Fruit fly (Drosophila melanogaster): ENCODE results near the gene CG12091.

CG12091 gene

dm6 chr3L:1584781-1585180, 48.1 kb upstream of the CG12091 start (continued):
- TF ChIP-seq prd (optimal IDR thresholded peaks at IDR 0.05) (no peak), prd (GFP tag; IDR thresholded peaks at IDR 0.05) (peak; percentile 48; the same call in 2 of the 3 replicates), CG4404 (GFP tag; IDR thresholded peaks at IDR 0.05) (0 out of 2 replicates have a peak, but pooled peaks have one; percentile 18), Xrp1 (GFP tag; IDR thresholded peaks at IDR 0.05) (peak; percentile 45; the same call in 1 of the 2 replicates), Bteb2 (GFP tag; optimal IDR thresholded peaks at IDR 0.05) (no peak), CG3407 (GFP tag; optimal IDR thresholded peaks at IDR 0.05) (no peak), disco-r (GFP tag; optimal IDR thresholded peaks at IDR 0.05) (no peak), D19B (GFP tag; optimal IDR thresholded peaks at IDR 0.05) (no peak), CG18476 (GFP tag; optimal IDR thresholded peaks at IDR 0.05) (no peak), D (optimal IDR thresholded peaks at IDR 0.05) (no peak), D (GFP tag; optimal IDR thresholded peaks at IDR 0.05) (no peak), CG32767 (GFP tag; IDR thresholded peaks at IDR 0.05) (no peak), ato (GFP tag; IDR thresholded peaks at IDR 0.05; ENCODE audit: partially characterized antibody) (no peak), Opbp (GFP tag; IDR thresholded peaks at IDR 0.05; ENCODE audit: partially characterized antibody) (no peak), tup (GFP tag; optimal IDR thresholded peaks at IDR 0.05) (no peak), CG11723 (GFP tag; optimal IDR thresholded peaks at IDR 0.05) (no peak), Usf (GFP tag; optimal IDR thresholded peaks at IDR 0.05) (no peak), Dip2 (GFP tag; IDR thresholded peaks at IDR 0.05) (no peak), Myb (GFP tag; optimal IDR thresholded peaks at IDR 0.05) (no peak), CG13894 (tag; optimal IDR thresholded peaks at IDR 0.05) (no peak), CG7786 (GFP tag; optimal IDR thresholded peaks at IDR 0.05) (no peak), CG12236 (GFP tag; optimal IDR thresholded peaks at IDR 0.05) (no peak), wor (GFP tag; IDR thresholded peaks at IDR 0.05) (no peak), cato (GFP tag; optimal IDR thresholded peaks at IDR 0.05; ENCODE audit: borderline replicate concordance) (no peak), pnt (GFP tag; optimal IDR thresholded peaks at IDR 0.05) (no peak), Ada2b (GFP tag; IDR thresholded peaks at IDR 0.05) (peak; percentile 42; the same call in 1 of the 2 replicates), Fer3 (tag; optimal IDR thresholded peaks at IDR 0.05) (no peak), chif (GFP tag; optimal IDR thresholded peaks at IDR 0.05) (no peak), Deaf1 (tag; optimal IDR thresholded peaks at IDR 0.05) (no peak), nau (GFP tag; optimal IDR thresholded peaks at IDR 0.05) (no peak), Dll (GFP tag; IDR thresholded peaks at IDR 0.05; ENCODE audit: partially characterized antibody) (no peak), CG8290 (GFP tag; optimal IDR thresholded peaks at IDR 0.05) (no peak), CG8290 (tag; optimal IDR thresholded peaks at IDR 0.05) (no peak), Poxn (GFP tag; IDR thresholded peaks at IDR 0.05) (no peak), HmgD (GFP tag; optimal IDR thresholded peaks at IDR 0.05) (no peak), Hmx (GFP tag; optimal IDR thresholded peaks at IDR 0.05) (no peak), pros (GFP tag; optimal IDR thresholded peaks at IDR 0.05) (no peak), CG13424 (tag; optimal IDR thresholded peaks at IDR 0.05) (no peak), CG4820 (GFP tag; optimal IDR thresholded peaks at IDR 0.05) (peak; percentile 18), CG2199 (GFP tag; IDR thresholded peaks at IDR 0.05) (no peak), Hey (tag; optimal IDR thresholded peaks at IDR 0.05) (no peak), B-H2 (GFP tag; optimal IDR thresholded peaks at IDR 0.05) (no peak), tna (GFP tag; IDR thresholded peaks at IDR 0.05; ENCODE audit: partially characterized antibody) (no peak), Blimp-1 (GFP tag; optimal IDR thresholded peaks at IDR 0.05) (peak; percentile 43), Hmr (GFP tag; optimal IDR thresholded peaks at IDR 0.05) (no peak), otp (GFP tag; IDR thresholded peaks at IDR 0.05) (0 out of 3 replicates have a peak, but pooled peaks have one; percentile 15), eyg (GFP tag; optimal IDR thresholded peaks at IDR 0.05) (no peak), Hand (GFP tag; optimal IDR thresholded peaks at IDR 0.05) (no peak), CG9817 (tag; optimal IDR thresholded peaks at IDR 0.05) (no peak), jigr1 (GFP tag; IDR thresholded peaks at IDR 0.05) (no peak), CG12104 (GFP tag; optimal IDR thresholded peaks at IDR 0.05) (no peak), mld (GFP tag; IDR thresholded peaks at IDR 0.05; ENCODE audit: partially characterized antibody) (no peak)
